Worm (Caenorhabditis elegans) whole organism, L4 larva: ENCODE results near the gene R08A2.7.

Experiments
- F37D6.2 ChIP-seq: sonication (generic microtip); optimal IDR thresholded peaks from 2 replicates; lab custom pipeline; 2016; ENCODE audit warnings: mild to moderate bottlenecking, missing genetic modification characterization, missing compliant biosample characterization
- R02D3.7 ChIP-seq: fragments of 150-350 bp; sonication (generic microtip); optimal IDR thresholded peaks from 3 replicates; lab custom pipeline; 2014; ENCODE audit warnings: missing biosample characterization, missing genetic modification characterization
- T26A8.4 ChIP-seq: fragments of 200-800 bp; sonication (Bioruptor generic); IDR thresholded peaks from 2 replicates; pipeline ENCODE4 v1.3.6; 2022; ENCODE audit warnings: missing genetic modification characterization, missing compliant biosample characterization
- ZK337.2 ChIP-seq: fragments of 200-800 bp; sonication (Bioruptor generic); IDR thresholded peaks from 2 replicates; pipeline ENCODE4 v1.3.6; 2022; ENCODE audit warnings: missing genetic modification reagents, missing genetic modification characterization, missing compliant biosample characterization
- aha-1 ChIP-seq: fragments of 150-350 bp; peaks from one replicate; lab custom pipeline; 2014; ENCODE audit warnings: missing biosample characterization, missing genetic modification characterization
- attf-4 ChIP-seq: sonication (generic microtip); optimal IDR thresholded peaks from 3 replicates; lab custom pipeline; 2017; ENCODE audit warnings: missing biosample characterization, missing genetic modification characterization
- ceh-28 ChIP-seq: fragments of 150-350 bp; optimal IDR thresholded peaks from 2 replicates; lab custom pipeline; 2014; ENCODE audit warnings: missing biosample characterization, missing genetic modification reagents, missing genetic modification characterization
- ceh-82 ChIP-seq: sonication (generic microtip); optimal IDR thresholded peaks from 2 replicates; lab custom pipeline; 2017; ENCODE audit warnings: missing biosample characterization, missing genetic modification characterization
- daf-12 ChIP-seq: fragments of 150-350 bp; optimal IDR thresholded peaks from 2 replicates; lab custom pipeline; 2014; ENCODE audit warnings: missing biosample characterization, missing genetic modification reagents, missing genetic modification characterization
- daf-19 ChIP-seq: fragments of 200-800 bp; sonication (Bioruptor generic); conservative IDR thresholded peaks from 2 replicates; pipeline ENCODE4 v1.3.6; 2022; ENCODE audit warnings: missing genetic modification characterization, missing compliant biosample characterization
- dmd-6 ChIP-seq: fragments of 200-800 bp; sonication (Bioruptor generic); IDR thresholded peaks from 2 replicates; pipeline ENCODE4 v1.3.6; 2022; ENCODE audit warnings: missing genetic modification reagents, missing genetic modification characterization, missing compliant biosample characterization
- dmd-8 ChIP-seq: fragments of 200-800 bp; sonication (Bioruptor generic); IDR thresholded peaks from 2 replicates; pipeline ENCODE4 v1.3.6; 2022; ENCODE audit warnings: missing genetic modification characterization, missing compliant biosample characterization
- egl-27 ChIP-seq: sonication (generic microtip); optimal IDR thresholded peaks from 3 replicates; lab custom pipeline; 2017; ENCODE audit warnings: missing biosample characterization, missing genetic modification reagents, missing genetic modification characterization
- fkh-10 ChIP-seq: fragments of 150-350 bp; optimal IDR thresholded peaks from 2 replicates; lab custom pipeline; 2014; ENCODE audit warnings: missing biosample characterization, missing genetic modification reagents, missing genetic modification characterization
- hlh-11 ChIP-seq: fragments of 200-800 bp; sonication (Bioruptor generic); optimal IDR thresholded peaks from 2 replicates; lab custom pipeline; 2018; ENCODE audit warnings: mild to moderate bottlenecking, missing genetic modification characterization, missing compliant biosample characterization
- lim-7 ChIP-seq: fragments of 200-800 bp; sonication (Bioruptor generic); IDR thresholded peaks from 2 replicates; pipeline ENCODE4 v1.3.6; 2022; ENCODE audit warnings: missing genetic modification characterization, missing compliant biosample characterization
- mxl-3 ChIP-seq: fragments of 200-800 bp; sonication (Bioruptor generic); optimal IDR thresholded peaks from 2 replicates; lab custom pipeline; 2018; ENCODE audit warnings: mild to moderate bottlenecking, missing genetic modification characterization, missing compliant biosample characterization
- nhr-10 ChIP-seq: fragments of 150-350 bp; optimal IDR thresholded peaks from 2 replicates; lab custom pipeline; 2014; ENCODE audit warnings: missing biosample characterization, missing genetic modification characterization
- nhr-102 ChIP-seq: sonication (generic microtip); optimal IDR thresholded peaks from 2 replicates; lab custom pipeline; 2016; ENCODE audit warnings: mild to moderate bottlenecking, missing genetic modification characterization, moderate library complexity, missing compliant biosample characterization
- nhr-28 ChIP-seq: fragments of 150-350 bp; optimal IDR thresholded peaks from 2 replicates; lab custom pipeline; 2014; ENCODE audit warnings: missing biosample characterization, missing genetic modification characterization
- nhr-42 ChIP-seq: fragments of 200-800 bp; sonication (Bioruptor generic); IDR thresholded peaks from 2 replicates; pipeline ENCODE4 v1.3.6; 2022; ENCODE audit warnings: missing genetic modification characterization, missing compliant biosample characterization
- nhr-48 ChIP-seq: sonication (generic microtip); optimal IDR thresholded peaks from 2 replicates; lab custom pipeline; 2016; ENCODE audit warnings: mild to moderate bottlenecking, missing genetic modification characterization, missing compliant biosample characterization
- nhr-6 ChIP-seq: fragments of 150-350 bp; optimal IDR thresholded peaks from 2 replicates; lab custom pipeline; 2014; ENCODE audit warnings: missing biosample characterization, missing genetic modification characterization
- nhr-76 ChIP-seq: fragments of 150-350 bp; optimal IDR thresholded peaks from 2 replicates; lab custom pipeline; 2014; ENCODE audit warnings: missing biosample characterization, missing genetic modification characterization
- php-3 ChIP-seq: fragments of 200-800 bp; sonication (Bioruptor generic); IDR thresholded peaks from 2 replicates; pipeline ENCODE4 v1.3.6; 2022; ENCODE audit warnings: missing genetic modification reagents, missing genetic modification characterization, missing compliant biosample characterization
- pqm-1 ChIP-seq: sonication (generic microtip); optimal IDR thresholded peaks from 2 replicates; lab custom pipeline; 2017; ENCODE audit warnings: missing biosample characterization, missing genetic modification characterization
- rbr-2 ChIP-seq: sonication (generic microtip); optimal IDR thresholded peaks from 2 replicates; lab custom pipeline; 2016; ENCODE audit warnings: missing genotype, missing genetic modification characterization, missing compliant biosample characterization
- saeg-2 ChIP-seq: fragments of 200-800 bp; sonication (Bioruptor generic); IDR thresholded peaks from 2 replicates; pipeline ENCODE4 v1.3.6; 2022; ENCODE audit warnings: missing genetic modification reagents, missing genetic modification characterization, missing compliant biosample characterization
- sdz-12 ChIP-seq: fragments of 200-800 bp; sonication (Bioruptor generic); optimal IDR thresholded peaks from 2 replicates; lab custom pipeline; 2018; ENCODE audit warnings: mild to moderate bottlenecking, missing genetic modification characterization, missing compliant biosample characterization
- snpc-4 ChIP-seq: fragments of 150-350 bp; optimal IDR thresholded peaks from 2 replicates; lab custom pipeline; 2014; ENCODE audit warnings: missing biosample characterization, missing genetic modification characterization
- unc-130 ChIP-seq: sonication (generic microtip); optimal IDR thresholded peaks from 2 replicates; lab custom pipeline; 2016; ENCODE audit warnings: missing genetic modification reagents, missing genetic modification characterization, missing compliant biosample characterization
- unc-39 ChIP-seq: sonication (generic microtip); optimal IDR thresholded peaks from 2 replicates; lab custom pipeline; 2017; ENCODE audit warnings: missing biosample characterization, missing genetic modification characterization
- unc-62 ChIP-seq, 3 experiments: fragments of 150-350 bp in 1 of 3; sonication (generic microtip); optimal IDR thresholded peaks in 2 of 3; peaks in 1 of 3; 1 replicate in 1 of 3; 2 replicates in 2 of 3; lab custom pipeline; 2014 to 2017; ENCODE audit warnings: missing biosample characterization in 3 of 3, missing genetic modification characterization in 3 of 3, missing genetic modification reagents in 3 of 3, missing genotype in 1 of 3
- zag-1 ChIP-seq: fragments of 150-350 bp; optimal IDR thresholded peaks from 2 replicates; lab custom pipeline; 2014; ENCODE audit warnings: missing biosample characterization, missing genetic modification characterization
- zfp-2 ChIP-seq: sonication (generic microtip); optimal IDR thresholded peaks from 2 replicates; lab custom pipeline; 2016; ENCODE audit warnings: mild to moderate bottlenecking, missing genetic modification characterization, missing compliant biosample characterization
- zip-11 ChIP-seq: fragments of 200-800 bp; sonication (Bioruptor generic); IDR thresholded peaks from 2 replicates; pipeline ENCODE4 v1.3.6; 2022; ENCODE audit warnings: missing genetic modification characterization, missing compliant biosample characterization

The R08A2.7 gene

ce11 chrV:14711077-14711476 is 12.0 kb upstream of the R08A2.7 start, which contains the start of gene ssp-33 (continued):
- TF ChIP-seq unc-39 (tag; lab: Kevin White, UChicago) = no peak
- no peak for TF ChIP-seq nhr-42 (GFP tag; lab: Robert Waterston, UW)
- no peak for TF ChIP-seq egl-27 (tag; lab: Kevin White, UChicago)
- TF ChIP-seq zfp-2 (tag; lab: Kevin White, UChicago) = no peak

DNA sequence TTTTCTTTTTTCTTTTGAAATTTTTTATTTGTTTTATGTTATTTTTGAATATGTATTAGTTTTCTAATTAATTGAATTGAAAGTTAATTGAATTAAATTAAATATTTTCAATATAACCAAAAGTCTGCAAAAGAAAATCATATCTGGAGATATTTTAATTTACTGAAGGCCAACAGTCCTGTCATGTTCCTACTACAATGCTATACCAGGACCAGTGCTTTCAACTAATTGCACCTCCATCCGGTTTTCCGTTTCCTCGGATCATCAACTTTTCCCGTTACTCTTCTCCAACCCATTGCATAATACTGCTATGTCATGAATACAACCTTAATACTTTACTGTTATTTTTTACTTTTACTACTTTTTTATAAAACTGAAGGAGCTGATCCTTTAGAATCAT is 10.8 kb upstream of the R08A2.7 start, which contains the start of gene R08A2.5:
Gene R08A2.5 (plus strand): TSS at position 301 of the 400 bp plus-strand sequence.
- TF ChIP-seq pqm-1 (no peak), aha-1 (tag; lab: Kevin White, UChicago) (peak; percentile 58)
- TF ChIP-seq, all 104 proteins: peak for 1

- TF ChIP-seq attf-4 (tag; lab: Kevin White, UChicago) (no peak), zfp-2 (tag; lab: Kevin White, UChicago) (no peak), fkh-10 (GFP tag; lab: Kevin White, UChicago) (no peak), snpc-4 (tag; lab: Kevin White, UChicago) (no peak), ZK337.2 (no peak), nhr-76 (tag; lab: Kevin White, UChicago) (no peak), daf-12 (tag; lab: Kevin White, UChicago) (no peak), php-3 (GFP tag; lab: Robert Waterston, UW) (no peak), hlh-11 (tag; lab: Kevin White, UChicago) (no peak), rbr-2 (no peak), ceh-82 (tag; lab: Kevin White, UChicago) (no peak), nhr-6 (tag; lab: Kevin White, UChicago) (no peak), sdz-12 (GFP tag; lab: Kevin White, UChicago) (no peak), F37D6.2 (tag; lab: Kevin White, UChicago) (no peak), nhr-102 (tag; lab: Kevin White, UChicago) (no peak)
Observed at ce11 chrV:14715608-14716007, 7.5 kb upstream of the R08A2.7 start, which contains the start of gene R08A2.2. R08A2.2 (minus strand) TSS chrV:14715708.

DNA sequence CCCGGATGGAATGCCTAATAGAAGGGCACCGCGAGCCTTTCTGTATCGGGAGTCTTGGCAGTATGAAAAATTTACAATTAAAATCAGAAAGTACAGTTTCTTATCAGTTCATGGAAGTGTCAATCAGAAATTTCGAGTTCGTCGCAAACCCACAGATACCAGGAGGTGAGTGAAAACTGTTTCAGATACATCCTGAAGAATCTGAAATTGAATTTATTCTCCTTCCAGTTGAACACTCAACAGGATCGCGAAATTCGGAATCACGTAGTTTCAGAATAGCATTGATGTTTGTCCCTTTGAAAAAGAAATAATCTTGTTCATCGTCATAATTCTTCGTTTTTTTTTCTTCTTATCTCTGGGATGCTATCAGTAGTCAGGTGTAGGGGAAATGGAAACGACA is 7.0 kb upstream of the R08A2.7 start, which contains the start of gene fbxa-147:
Gene fbxa-147 (plus strand): TSS at position 386 of the 400 bp plus-strand sequence.
- TF ChIP-seq saeg-2 (no peak), nhr-28 (tag; lab: Kevin White, UChicago) (peak; percentile 35), lim-7 (no peak), unc-39 (tag; lab: Kevin White, UChicago) (no peak), dmd-6 (peak; percentile 32)

- TF ChIP-seq dmd-8 (GFP tag; lab: Robert Waterston, UW) = no peak
- no peak for TF ChIP-seq R02D3.7 (tag; lab: Kevin White, UChicago)
- no peak for TF ChIP-seq nhr-10
- TF ChIP-seq saeg-2 = no peak
- TF ChIP-seq unc-62 (GFP tag; optimal IDR thresholded peaks at IDR 0.05 in 1 of 2; lab: Kevin White, UChicago) = no peak
- no peak for TF ChIP-seq unc-62 (tag; optimal IDR thresholded peaks at IDR 0.05; lab: Kevin White, UChicago)
- TF ChIP-seq T26A8.4 (GFP tag; lab: Robert Waterston, UW) = no peak
- no peak for TF ChIP-seq nhr-76 (tag; lab: Kevin White, UChicago)
- TF ChIP-seq unc-130 (GFP tag; lab: Kevin White, UChicago) = no peak
- TF ChIP-seq lim-7 = no peak
Observed at ce11 chrV:14719491-14719890, 3.6 kb upstream of the R08A2.7 start, which contains the start of gene R08A2.1. R08A2.1 (minus strand) TSS chrV:14719591.

ce11 chrV:14725409-14725808 is 2.3 kb downstream of the R08A2.7 start:
- TF ChIP-seq nhr-48 (tag; lab: Kevin White, UChicago) = peak; percentile 91
- no peak for TF ChIP-seq daf-19 (GFP tag; lab: Robert Waterston, UW)
- TF ChIP-seq ceh-28 = no peak
- no peak for TF ChIP-seq zag-1 (tag; lab: Kevin White, UChicago)
- peak; percentile 59 for TF ChIP-seq nhr-28 (tag; lab: Kevin White, UChicago)
- no peak for TF ChIP-seq zip-11 (GFP tag; lab: Robert Waterston, UW)
- no peak for TF ChIP-seq unc-39 (tag; lab: Kevin White, UChicago)
- TF ChIP-seq dmd-6 = peak; percentile 51
- peak; percentile 3 for TF ChIP-seq mxl-3 (GFP tag; lab: Kevin White, UChicago)
